Worm (Caenorhabditis elegans): ENCODE measurements around the gene fos-1.

The fos-1 gene

ce11 chrV:6003301-6003700 is at the start of gene fos-1:
Gene fos-1, plus strand, starts transcription at chrV:6003601.
- TF ChIP-seq unc-62 (GFP tag; optimal IDR thresholded peaks at IDR 0.05), result no peak

- TF ChIP-seq unc-62 (GFP tag; optimal IDR thresholded peaks at IDR 0.05), result no peak
These were observed 48.7 kb upstream of the fos-1 start, which contains the start of gene M03F8.6 for ce11 chrV:5954747-5955146. Gene M03F8.6, minus strand, starts transcription at chrV:5954847.

ce11 chrV:5955627-5956026 is 47.8 kb upstream of the fos-1 start:
- TF ChIP-seq unc-62 (GFP tag; optimal IDR thresholded peaks at IDR 0.05), result no peak

- no peak for TF ChIP-seq unc-62 (GFP tag; optimal IDR thresholded peaks at IDR 0.05)
These were observed 41.9 kb upstream of the fos-1 start, which contains the start of gene mcp-1 for ce11 chrV:5961516-5961915. Gene mcp-1, plus strand, starts transcription at chrV:5961807.

- no peak for TF ChIP-seq unc-62 (GFP tag; optimal IDR thresholded peaks at IDR 0.05)
These were observed 40.3 kb upstream of the fos-1 start for ce11 chrV:5963092-5963491.

- TF ChIP-seq unc-62 (GFP tag; optimal IDR thresholded peaks at IDR 0.05), result no peak
These were observed 39.7 kb upstream of the fos-1 start, which contains the start of gene pcm-1 for ce11 chrV:5963696-5964095. Gene pcm-1, minus strand, starts transcription at chrV:5963882.

- TF ChIP-seq unc-62 (GFP tag; optimal IDR thresholded peaks at IDR 0.05), result no peak
These were observed 38.7 kb upstream of the fos-1 start for ce11 chrV:5964658-5965178.

ce11 chrV:5972582-5972981 is 30.8 kb upstream of the fos-1 start:
- TF ChIP-seq unc-62 (GFP tag; optimal IDR thresholded peaks at IDR 0.05), result no peak

ce11 chrV:5973713-5974112 is 29.7 kb upstream of the fos-1 start:
- no peak for TF ChIP-seq unc-62 (GFP tag; optimal IDR thresholded peaks at IDR 0.05)

- TF ChIP-seq unc-62 (GFP tag; optimal IDR thresholded peaks at IDR 0.05), result no peak
These were observed 27.7 kb upstream of the fos-1 start, which contains the start of gene acy-2 for ce11 chrV:5975724-5976123. Gene acy-2, plus strand, starts transcription at chrV:5976024.

- no peak for TF ChIP-seq unc-62 (GFP tag; optimal IDR thresholded peaks at IDR 0.05)
These were observed 20.7 kb upstream of the fos-1 start for ce11 chrV:5982722-5983121.

- no peak for TF ChIP-seq unc-62 (GFP tag; optimal IDR thresholded peaks at IDR 0.05)
These were observed 20.0 kb upstream of the fos-1 start, which contains the start of gene dhs-16 for ce11 chrV:5983380-5983779. Gene dhs-16, plus strand, starts transcription at chrV:5983745.

ce11 chrV:5984244-5984643 is 19.2 kb upstream of the fos-1 start:
- no peak for TF ChIP-seq unc-62 (GFP tag; optimal IDR thresholded peaks at IDR 0.05)

ce11 chrV:5986755-5987154 is 16.6 kb upstream of the fos-1 start, which contains the start of gene C10F3.7:
Gene C10F3.7, minus strand, starts transcription at chrV:5986855.
- no peak for TF ChIP-seq unc-62 (GFP tag; optimal IDR thresholded peaks at IDR 0.05)

- no peak for TF ChIP-seq unc-62 (GFP tag; optimal IDR thresholded peaks at IDR 0.05)
These were observed 13.0 kb upstream of the fos-1 start, which contains the start of gene fut-8 for ce11 chrV:5990383-5990782. Gene fut-8, minus strand, starts transcription at chrV:5990483.

- no peak for TF ChIP-seq unc-62 (GFP tag; optimal IDR thresholded peaks at IDR 0.05)
These were observed 11.8 kb upstream of the fos-1 start for ce11 chrV:5991490-5992069.

- no peak for TF ChIP-seq unc-62 (GFP tag; optimal IDR thresholded peaks at IDR 0.05)
These were observed 7.8 kb upstream of the fos-1 start for ce11 chrV:5995598-5995997.
